Worm (Caenorhabditis elegans) whole organism, L3 larva: Measurements from ENCODE around the gene C55A6.7.

Experiments used
- R02D3.7 ChIP-seq: fragments of 150-350 bp; optimal IDR thresholded peaks from 2 replicates; lab custom pipeline; 2014; ENCODE audit warnings: missing biosample characterization, missing genetic modification characterization
- ZK546.5 ChIP-seq: sonication (generic microtip); optimal IDR thresholded peaks from 2 replicates; lab custom pipeline; 2017; ENCODE audit warnings: missing biosample characterization, missing genetic modification characterization
- aly-2 ChIP-seq: fragments of 150-350 bp; optimal IDR thresholded peaks from 2 replicates; lab custom pipeline; 2014; ENCODE audit warnings: missing biosample characterization, missing genetic modification characterization
- ceh-28 ChIP-seq: fragments of 150-350 bp; optimal IDR thresholded peaks from 2 replicates; lab custom pipeline; 2014; ENCODE audit warnings: missing biosample characterization, missing genetic modification reagents, missing genetic modification characterization
- ceh-82 ChIP-seq: fragments of 150-350 bp; optimal IDR thresholded peaks from 2 replicates; lab custom pipeline; 2014; ENCODE audit warnings: missing biosample characterization, missing genetic modification characterization
- egl-5 ChIP-seq: fragments of 150-350 bp; optimal IDR thresholded peaks from 2 replicates; lab custom pipeline; 2017; ENCODE audit warnings: missing biosample characterization, missing genetic modification reagents, missing genetic modification characterization, inconsistent platforms
- elt-1 ChIP-seq: fragments of 150-350 bp; optimal IDR thresholded peaks from 2 replicates; lab custom pipeline; 2014; ENCODE audit warnings: missing biosample characterization, missing genetic modification characterization
- elt-2 ChIP-seq: sonication (generic microtip); optimal IDR thresholded peaks from 2 replicates; lab custom pipeline; 2016; ENCODE audit warnings: missing genetic modification reagents, mild to moderate bottlenecking, missing genetic modification characterization, missing compliant biosample characterization
- elt-3 ChIP-seq, 3 experiments: fragments of 150-350 bp in 1 of 3; sonication (generic microtip) in 2 of 3; optimal IDR thresholded peaks; 2 replicates in 2 of 3; 4 replicates in 1 of 3; lab custom pipeline; 2014 to 2017; ENCODE audit warnings: missing biosample characterization in 3 of 3, missing genetic modification characterization in 3 of 3
- eor-1 ChIP-seq, 2 experiments: fragments of 150-350 bp; optimal IDR thresholded peaks; 2 replicates each; lab custom pipeline; 2014 to 2018; ENCODE audit warnings: missing biosample characterization in 2 of 2, missing genetic modification characterization in 2 of 2
- fkh-10 ChIP-seq: sonication (generic microtip); optimal IDR thresholded peaks from 2 replicates; lab custom pipeline; 2017; ENCODE audit warnings: missing biosample characterization, missing genetic modification reagents, missing genetic modification characterization
- fos-1 ChIP-seq: fragments of 150-350 bp; optimal IDR thresholded peaks from 2 replicates; lab custom pipeline; 2014; ENCODE audit warnings: missing biosample characterization, missing genetic modification characterization
- hmg-11 ChIP-seq: sonication (generic microtip); optimal IDR thresholded peaks from 2 replicates; lab custom pipeline; 2016; ENCODE audit warnings: missing genetic modification characterization, missing compliant biosample characterization
- jun-1 ChIP-seq: fragments of 150-350 bp; optimal IDR thresholded peaks from 2 replicates; lab custom pipeline; 2014; ENCODE audit warnings: missing biosample characterization, missing genetic modification reagents, missing genetic modification characterization
- lin-15B ChIP-seq: fragments of 150-350 bp; optimal IDR thresholded peaks from 2 replicates; lab custom pipeline; 2014; ENCODE audit warnings: missing biosample characterization, missing genetic modification characterization
- lin-39 ChIP-seq: fragments of 150-350 bp; optimal IDR thresholded peaks from 2 replicates; lab custom pipeline; 2018; ENCODE audit warnings: missing biosample characterization, missing genetic modification reagents, missing genetic modification characterization
- lsy-12 ChIP-seq: sonication (generic microtip); optimal IDR thresholded peaks from 2 replicates; lab custom pipeline; 2016; ENCODE audit warnings: mild to moderate bottlenecking, missing genetic modification characterization, missing compliant biosample characterization
- mml-1 ChIP-seq: fragments of 150-350 bp; sonication (generic microtip); optimal IDR thresholded peaks from 3 replicates; lab custom pipeline; 2014; ENCODE audit warnings: missing biosample characterization, missing genetic modification characterization
- nfya-1 ChIP-seq: sonication (generic microtip); optimal IDR thresholded peaks from 2 replicates; lab custom pipeline; 2017; ENCODE audit warnings: missing genetic modification characterization, mild to moderate bottlenecking, missing compliant biosample characterization, antibody characterized with exemption, moderate library complexity; ENCODE audit not compliant: insufficient read depth
- nhr-11 ChIP-seq: fragments of 150-350 bp; optimal IDR thresholded peaks from 2 replicates; lab custom pipeline; 2014; ENCODE audit warnings: missing biosample characterization, missing genetic modification characterization
- nhr-23 ChIP-seq: fragments of 150-350 bp; optimal IDR thresholded peaks from 2 replicates; lab custom pipeline; 2014; ENCODE audit warnings: missing biosample characterization, missing genetic modification reagents, missing genetic modification characterization
- nhr-237 ChIP-seq: fragments of 150-350 bp; optimal IDR thresholded peaks from 2 replicates; lab custom pipeline; 2014; ENCODE audit warnings: missing biosample characterization, missing genetic modification characterization
- nhr-25 ChIP-seq: sonication (generic microtip); optimal IDR thresholded peaks from 2 replicates; lab custom pipeline; 2017; ENCODE audit warnings: missing biosample characterization, missing genetic modification characterization
- nhr-43 ChIP-seq: sonication (generic microtip); optimal IDR thresholded peaks from 2 replicates; lab custom pipeline; 2016; ENCODE audit warnings: mild to moderate bottlenecking, missing genetic modification characterization, missing compliant biosample characterization; ENCODE audit not compliant: poor library complexity, severe bottlenecking
- nhr-77 ChIP-seq: fragments of 150-350 bp; optimal IDR thresholded peaks from 2 replicates; lab custom pipeline; 2014; ENCODE audit warnings: missing biosample characterization, missing genetic modification characterization
- pha-4 ChIP-seq: fragments of 150-350 bp; optimal IDR thresholded peaks from 2 replicates; lab custom pipeline; 2014; ENCODE audit warnings: missing biosample characterization, missing genetic modification reagents, missing genetic modification characterization
- pqm-1 ChIP-seq: fragments of 150-350 bp; optimal IDR thresholded peaks from 2 replicates; lab custom pipeline; 2017; ENCODE audit warnings: missing biosample characterization, missing genetic modification characterization, inconsistent platforms
- skn-1 ChIP-seq: fragments of 150-350 bp; optimal IDR thresholded peaks from 2 replicates; lab custom pipeline; 2014; ENCODE audit warnings: missing biosample characterization, missing genetic modification characterization
- snpc-4 ChIP-seq: fragments of 150-350 bp; optimal IDR thresholded peaks from 2 replicates; lab custom pipeline; 2014; ENCODE audit warnings: missing biosample characterization, missing genetic modification characterization
- tbx-2 ChIP-seq: sonication (generic microtip); optimal IDR thresholded peaks from 2 replicates; lab custom pipeline; 2016; ENCODE audit warnings: mild to moderate bottlenecking, missing genetic modification characterization, missing compliant biosample characterization
- unc-62 ChIP-seq: fragments of 150-350 bp; sonication (generic microtip); optimal IDR thresholded peaks from 4 replicates; lab custom pipeline; 2014; ENCODE audit warnings: missing biosample characterization, missing genetic modification reagents, missing genetic modification characterization

The C55A6.7 gene

ce11 chrV:11504853-11505397, 15.4 kb downstream of the C55A6.7 start, which contains the start of the genes C55A6.1 and C55A6.10:
Gene C55A6.1, minus strand, starts transcription at chrV:11504968.
Gene C55A6.10, plus strand, starts transcription at chrV:11505347.
- TF ChIP-seq nhr-43 (peak; percentile 70), snpc-4 (tag; lab: Kevin White, UChicago) (peak; percentile 20), hmg-11 (tag; lab: Kevin White, UChicago) (peak; percentile 68), nfya-1 (peak; percentile 83), lsy-12 (tag; lab: Kevin White, UChicago) (peak; percentile 49), elt-2 (tag; lab: Kevin White, UChicago) (peak; percentile 40), nhr-25 (peak; percentile 47), lin-39 (tag; lab: Kevin White, UChicago) (peak; percentile 22), R02D3.7 (peak; percentile 44), ceh-28 (peak; percentile 61), pqm-1 (tag; lab: Kevin White, UChicago) (peak; percentile 20), lin-15B (tag; lab: Kevin White, UChicago) (peak; percentile 46), nhr-23 (tag; lab: Kevin White, UChicago) (peak; percentile 61), jun-1 (tag; lab: Kevin White, UChicago) (peak; percentile 44), fkh-10 (GFP tag; lab: Kevin White, UChicago) (peak; percentile 16), elt-1 (tag; lab: Kevin White, UChicago) (peak; percentile 13), pha-4 (tag; lab: Kevin White, UChicago) (peak; percentile 66), tbx-2 (tag; lab: Kevin White, UChicago) (peak; percentile 36)

ce11 chrV:11503081-11503751, 17.1 kb downstream of the C55A6.7 start, which contains the start of gene C55A6.12:
Gene C55A6.12, minus strand, starts transcription at chrV:11503131.
- TF ChIP-seq lin-15B (tag; lab: Kevin White, UChicago) (peak; percentile 27), nhr-43 (peak; percentile 24), eor-1 (tag; optimal IDR thresholded peaks at IDR 0.05; lab: Kevin White, UChicago) (no peak), nhr-77 (no peak), nfya-1 (peak; percentile 100), unc-62 (GFP tag; lab: Kevin White, UChicago) (no peak)

ce11 chrV:11500980-11501379, 19.4 kb downstream of the C55A6.7 start:
- TF ChIP-seq tbx-2 (tag; lab: Kevin White, UChicago) (no peak), elt-2 (tag; lab: Kevin White, UChicago) (peak; percentile 25)

ce11 chrV:11499786-11500185, 20.5 kb downstream of the C55A6.7 start:
- TF ChIP-seq ZK546.5 (tag; lab: Kevin White, UChicago) (no peak), nhr-11 (tag; lab: Kevin White, UChicago) (no peak), ceh-82 (tag; lab: Kevin White, UChicago) (no peak), nhr-23 (tag; lab: Kevin White, UChicago) (no peak), lin-39 (tag; lab: Kevin White, UChicago) (no peak), egl-5 (tag; lab: Kevin White, UChicago) (no peak), fkh-10 (GFP tag; lab: Kevin White, UChicago) (no peak), nhr-25 (no peak), aly-2 (tag; lab: Kevin White, UChicago) (no peak), elt-1 (tag; lab: Kevin White, UChicago) (no peak), nfya-1 (no peak), eor-1 (tag; optimal IDR thresholded peaks at IDR 0.05; lab: Kevin White, UChicago) (no peak), mml-1 (tag; lab: Kevin White, UChicago) (no peak), nhr-43 (no peak), nhr-237 (tag; lab: Kevin White, UChicago) (no peak), skn-1 (tag; lab: Kevin White, UChicago) (no peak), tbx-2 (tag; lab: Kevin White, UChicago) (no peak), pha-4 (tag; lab: Kevin White, UChicago) (no peak)

ce11 chrV:11497475-11497874, 22.9 kb downstream of the C55A6.7 start:
- TF ChIP-seq fos-1 (tag; lab: Kevin White, UChicago) (no peak), nhr-23 (tag; lab: Kevin White, UChicago) (no peak), skn-1 (tag; lab: Kevin White, UChicago) (no peak), nhr-237 (tag; lab: Kevin White, UChicago) (no peak), snpc-4 (tag; lab: Kevin White, UChicago) (no peak), nfya-1 (no peak), lsy-12 (tag; lab: Kevin White, UChicago) (no peak), jun-1 (tag; lab: Kevin White, UChicago) (no peak), elt-3 (tag; optimal IDR thresholded peaks at IDR 0.05; lab: Kevin White, UChicago) (no peak), pqm-1 (tag; lab: Kevin White, UChicago) (no peak), egl-5 (tag; lab: Kevin White, UChicago) (no peak), nhr-11 (tag; lab: Kevin White, UChicago) (no peak), fkh-10 (GFP tag; lab: Kevin White, UChicago) (no peak)
